Worm (Caenorhabditis elegans) whole organism, L1 larva: ENCODE results near the gene Y48G9A.7.

Source experiments
- C34B4.2 ChIP-seq: sonication (generic microtip); optimal IDR thresholded peaks from 2 replicates; lab custom pipeline; 2017; ENCODE audit warnings: mild to moderate bottlenecking, missing genetic modification characterization, missing compliant biosample characterization
- ceh-82 ChIP-seq, 3 experiments: fragments of 150-350 bp in 1 of 3; sonication (generic microtip) in 2 of 3; optimal IDR thresholded peaks; 2 replicates each; lab custom pipeline; 2014 to 2017; ENCODE audit warnings: missing biosample characterization in 3 of 3, missing genetic modification characterization in 3 of 3
- elt-2 ChIP-seq: sonication (generic microtip); optimal IDR thresholded peaks from 2 replicates; lab custom pipeline; 2016; ENCODE audit warnings: missing genetic modification characterization, mild to moderate bottlenecking, inconsistent platforms, missing compliant biosample characterization, missing genetic modification reagents
- elt-3 ChIP-seq, 6 experiments: fragments of 150-350 bp in 1 of 6; sonication (generic microtip); optimal IDR thresholded peaks; 2 replicates each; lab custom pipeline; 2017 to 2018; ENCODE audit warnings: missing biosample characterization in 6 of 6, missing genetic modification characterization in 6 of 6, inconsistent platforms in 1 of 6
- jun-1 ChIP-seq: fragments of 150-350 bp; optimal IDR thresholded peaks from 2 replicates; lab custom pipeline; 2014; ENCODE audit warnings: missing biosample characterization, missing genetic modification reagents, missing genetic modification characterization
- sptf-1 ChIP-seq: fragments of 150-350 bp; optimal IDR thresholded peaks from 2 replicates; lab custom pipeline; 2014; ENCODE audit warnings: missing biosample characterization, missing genetic modification characterization

DNA sequence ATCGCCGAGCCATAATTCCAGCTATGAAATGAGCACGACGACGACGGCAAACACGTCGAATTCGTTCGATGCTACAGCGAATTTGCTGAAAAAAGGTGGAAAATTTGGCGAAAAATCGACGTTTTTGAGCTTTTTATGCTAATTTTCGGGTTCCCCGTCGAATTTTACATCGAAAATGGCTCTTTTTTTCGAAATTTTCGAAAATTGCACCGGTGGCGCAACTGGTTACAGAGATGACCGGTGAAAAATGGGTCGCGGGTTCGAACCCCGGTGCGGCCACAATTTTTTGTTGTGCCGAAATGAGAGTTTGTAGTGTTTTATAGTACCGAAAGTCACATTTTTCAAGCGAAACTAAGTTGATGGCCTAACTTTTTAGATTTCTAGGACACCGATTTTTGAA, 27.1 kb downstream of the Y48G9A.7 start:
- no peak for TF ChIP-seq C34B4.2 (tag; lab: Kevin White, UChicago)
- no peak for TF ChIP-seq jun-1 (tag; lab: Kevin White, UChicago)
- no peak for TF ChIP-seq ceh-82 (tag; optimal IDR thresholded peaks at IDR 0.05; lab: Kevin White, UChicago)
- TF ChIP-seq elt-3 (tag; optimal IDR thresholded peaks at IDR 0.05; lab: Kevin White, UChicago): no peak
- TF ChIP-seq elt-2 (tag; lab: Kevin White, UChicago): no peak
- no peak for TF ChIP-seq sptf-1 (tag; lab: Kevin White, UChicago)
